Worm (Caenorhabditis elegans) whole organism, L4/young adult: ENCODE results near the gene srx-65.

Experiments used
- W03F9.2 ChIP-seq: fragments of 150-350 bp; optimal IDR thresholded peaks from 2 replicates; lab custom pipeline; 2014; ENCODE audit warnings: missing biosample characterization, missing genetic modification characterization
- dao-5 ChIP-seq: sonication (generic microtip); optimal IDR thresholded peaks from 2 replicates; lab custom pipeline; 2016; ENCODE audit warnings: missing genotype, missing genetic modification characterization, moderate library complexity, missing compliant biosample characterization
- him-1 ChIP-seq: sonication (generic microtip); optimal IDR thresholded peaks from 2 replicates; lab custom pipeline; 2016; ENCODE audit warnings: missing genotype, missing genetic modification reagents, missing genetic modification characterization, missing compliant biosample characterization

DNA sequence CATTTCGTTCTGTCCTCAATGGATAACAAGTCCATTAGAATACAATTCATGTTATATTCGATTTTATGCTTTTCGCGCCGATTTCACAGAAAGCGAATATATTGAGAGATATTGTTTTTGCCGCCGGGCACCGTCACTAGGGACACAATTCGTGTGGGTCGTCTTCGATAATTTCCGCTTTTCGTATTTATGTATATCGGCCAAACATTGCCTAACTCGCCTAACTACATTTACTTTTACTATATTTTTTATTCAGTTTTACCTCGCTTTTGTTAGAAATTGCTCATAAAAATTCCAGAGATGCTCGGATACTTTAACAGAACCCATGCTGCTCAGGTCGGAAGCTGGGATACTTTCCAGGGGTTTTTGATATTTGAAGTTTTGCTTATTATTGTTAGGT is 27.1 kb upstream of the srx-65 start, which contains the start of gene sre-9:
- TF ChIP-seq W03F9.2 (tag; lab: Kevin White, UChicago) (no peak), him-1 (tag; lab: Kevin White, UChicago) (no peak), dao-5 (tag; lab: Kevin White, UChicago) (no peak)
